Worm (Caenorhabditis elegans): ENCODE data around the gene nft-1.

Gene nft-1

ce11 chrIII:11892939-11893338 lies 30.7 kb upstream of the nft-1 start, which contains the start of gene Y56A3A.41:
Gene Y56A3A.41, minus strand, starts transcription at chrIII:11893039.
- TF ChIP-seq Y67H2A.10 (GFP tag; conservative IDR thresholded peaks at IDR 0.05): no peak
- no peak for TF ChIP-seq mes-4 (tag; optimal IDR thresholded peaks at IDR 0.05)
- TF ChIP-seq F39B2.1 (GFP tag; IDR thresholded peaks at IDR 0.05): no peak
- TF ChIP-seq rcor-1 (GFP tag; IDR thresholded peaks at IDR 0.05): no peak
- TF ChIP-seq F52B5.7 (tag; optimal IDR thresholded peaks at IDR 0.05): no peak
- TF ChIP-seq F57A8.1 (GFP tag; optimal IDR thresholded peaks at IDR 0.05): no peak
- TF ChIP-seq sdz-38 (tag; optimal IDR thresholded peaks at IDR 0.05): no peak
- TF ChIP-seq cebp-2 (GFP tag; IDR thresholded peaks at IDR 0.05): no peak
- no peak for TF ChIP-seq K12H6.12 (tag; optimal IDR thresholded peaks at IDR 0.05)
- TF ChIP-seq mcd-1 (GFP tag; IDR thresholded peaks at IDR 0.05): no peak
- no peak for TF ChIP-seq repo-1 (tag; optimal IDR thresholded peaks at IDR 0.05)
- TF ChIP-seq mel-28 (tag; optimal IDR thresholded peaks at IDR 0.05; ENCODE audit: borderline replicate concordance): no peak
- TF ChIP-seq lir-1 (GFP tag; conservative IDR thresholded peaks at IDR 0.05): no peak
- TF ChIP-seq nhr-179 (tag; optimal IDR thresholded peaks at IDR 0.05): no peak

- TF ChIP-seq rpc-1 (optimal IDR thresholded peaks at IDR 0.05) (no peak), rpc-1 (tag; optimal IDR thresholded peaks at IDR 0.05) (no peak), nfyb-1 (GFP tag; IDR thresholded peaks at IDR 0.05) (peak; percentile 71; the same call in 1 of the 2 replicates)
Observed at ce11 chrIII:11895504-11895903, 28.2 kb upstream of the nft-1 start.

ce11 chrIII:11896652-11897051 lies 27.0 kb upstream of the nft-1 start:
- TF ChIP-seq hsf-1 (GFP tag; IDR thresholded peaks at IDR 0.05) (no peak), aptf-3 (GFP tag; IDR thresholded peaks at IDR 0.05) (no peak), snpc-4 (GFP tag; optimal IDR thresholded peaks at IDR 0.05) (no peak), snpc-4 (tag; optimal IDR thresholded peaks at IDR 0.05) (no peak), nhr-90 (tag; optimal IDR thresholded peaks at IDR 0.05) (no peak), unc-130 (GFP tag; optimal IDR thresholded peaks at IDR 0.05) (no peak), nfya-2 (GFP tag; IDR thresholded peaks at IDR 0.05) (no peak), nfya-1 (tag; optimal IDR thresholded peaks at IDR 0.05; ENCODE audit: borderline replicate concordance, insufficient read depth) (no peak), rec-8 (tag; optimal IDR thresholded peaks at IDR 0.05) (no peak), bed-1 (GFP tag; IDR thresholded peaks at IDR 0.05) (no peak)

- TF ChIP-seq die-1 (tag; optimal IDR thresholded peaks at IDR 0.05): no peak
- TF ChIP-seq mxl-1 (tag; optimal IDR thresholded peaks at IDR 0.05): no peak
- TF ChIP-seq ztf-18 (tag; optimal IDR thresholded peaks at IDR 0.05): no peak
- no peak for TF ChIP-seq B0019.2 (GFP tag; conservative IDR thresholded peaks at IDR 0.05)
- no peak for TF ChIP-seq F49E8.2 (tag; optimal IDR thresholded peaks at IDR 0.05; ENCODE audit: insufficient read depth)
- no peak for TF ChIP-seq hmg-20 (GFP tag; IDR thresholded peaks at IDR 0.05)
- no peak for TF ChIP-seq snpc-3.4 (tag; optimal IDR thresholded peaks at IDR 0.05)
- no peak for TF ChIP-seq attf-6 (GFP tag; IDR thresholded peaks at IDR 0.05)
- TF ChIP-seq zfh-2 (GFP tag; conservative IDR thresholded peaks at IDR 0.05): no peak
- TF ChIP-seq bed-2 (GFP tag; IDR thresholded peaks at IDR 0.05): no peak
- TF ChIP-seq efl-1 (GFP tag; optimal IDR thresholded peaks at IDR 0.05): no peak
- no peak for TF ChIP-seq pbrm-1 (GFP tag; IDR thresholded peaks at IDR 0.05)
- TF ChIP-seq egl-18 (GFP tag; IDR thresholded peaks at IDR 0.05): no peak
- no peak for TF ChIP-seq fkh-3 (tag; optimal IDR thresholded peaks at IDR 0.05)
- no peak for TF ChIP-seq F55B11.4 (tag; optimal IDR thresholded peaks at IDR 0.05; ENCODE audit: borderline replicate concordance, insufficient read depth)
- TF ChIP-seq lin-54 (GFP tag; optimal IDR thresholded peaks at IDR 0.05): no peak
- no peak for TF ChIP-seq ekl-4 (GFP tag; IDR thresholded peaks at IDR 0.05)
- TF ChIP-seq hmg-1.2 (GFP tag; IDR thresholded peaks at IDR 0.05): no peak
- TF ChIP-seq C06A6.2 (GFP tag; conservative IDR thresholded peaks at IDR 0.05): no peak
Observed at ce11 chrIII:11898169-11898568, 25.5 kb upstream of the nft-1 start, which contains the start of gene tsen-2. Gene tsen-2, minus strand, starts transcription at chrIII:11898269.
